Worm (Caenorhabditis elegans) whole organism, L4 larva: ENCODE measurements around the gene dmsr-11.

Experiments
- F10B5.3 ChIP-seq: sonication (generic microtip); optimal IDR thresholded peaks from 2 replicates; lab custom pipeline; 2016; ENCODE audit warnings: mild to moderate bottlenecking, missing genetic modification characterization, missing compliant biosample characterization
- F26F4.8 ChIP-seq: fragments of 200-800 bp; sonication (Bioruptor generic); conservative IDR thresholded peaks from 2 replicates; pipeline ENCODE4 v1.3.6; 2022; ENCODE audit warnings: missing genetic modification characterization, missing compliant biosample characterization
- Y105C5A.15 ChIP-seq: fragments of 200-800 bp; sonication (Bioruptor generic); IDR thresholded peaks from 2 replicates; pipeline ENCODE4 v1.3.6; 2022; ENCODE audit warnings: missing genetic modification characterization, missing compliant biosample characterization
- Y5F2A.4 ChIP-seq: fragments of 200-800 bp; sonication (Bioruptor generic); optimal IDR thresholded peaks from 2 replicates; lab custom pipeline; 2018; ENCODE audit warnings: mild to moderate bottlenecking, missing genetic modification characterization, missing compliant biosample characterization
- attf-4 ChIP-seq: sonication (generic microtip); optimal IDR thresholded peaks from 3 replicates; lab custom pipeline; 2017; ENCODE audit warnings: missing biosample characterization, missing genetic modification characterization
- ceh-20 ChIP-seq: fragments of 200-800 bp; sonication (Bioruptor generic); IDR thresholded peaks from 2 replicates; pipeline ENCODE4 v1.3.6; 2022; ENCODE audit warnings: missing genetic modification reagents, missing genetic modification characterization, missing compliant biosample characterization
- ceh-28 ChIP-seq: fragments of 150-350 bp; optimal IDR thresholded peaks from 2 replicates; lab custom pipeline; 2014; ENCODE audit warnings: missing biosample characterization, missing genetic modification reagents, missing genetic modification characterization
- cey-2 ChIP-seq: sonication (generic microtip); optimal IDR thresholded peaks from 3 replicates; lab custom pipeline; 2017; ENCODE audit warnings: missing genetic modification characterization, mild to moderate bottlenecking, missing compliant biosample characterization, antibody characterized with exemption, borderline replicate concordance; ENCODE audit not compliant: insufficient read depth
- ctbp-1 ChIP-seq: fragments of 200-800 bp; sonication (Bioruptor generic); IDR thresholded peaks from 2 replicates; pipeline ENCODE4 v1.3.6; 2022; ENCODE audit warnings: missing genetic modification reagents, missing genetic modification characterization, missing compliant biosample characterization
- daf-12 ChIP-seq: fragments of 150-350 bp; optimal IDR thresholded peaks from 2 replicates; lab custom pipeline; 2014; ENCODE audit warnings: missing biosample characterization, missing genetic modification reagents, missing genetic modification characterization
- dmd-6 ChIP-seq: fragments of 200-800 bp; sonication (Bioruptor generic); IDR thresholded peaks from 2 replicates; pipeline ENCODE4 v1.3.6; 2022; ENCODE audit warnings: missing genetic modification reagents, missing genetic modification characterization, missing compliant biosample characterization
- dmd-9 ChIP-seq: fragments of 200-800 bp; sonication (Bioruptor generic); IDR thresholded peaks from 2 replicates; pipeline ENCODE4 v1.3.6; 2022; ENCODE audit warnings: missing genetic modification reagents, missing genetic modification characterization, missing compliant biosample characterization
- dpl-1 ChIP-seq: fragments of 150-350 bp; optimal IDR thresholded peaks from 2 replicates; lab custom pipeline; 2014; ENCODE audit warnings: missing biosample characterization, missing genetic modification reagents, missing genetic modification characterization
- egl-27 ChIP-seq: sonication (generic microtip); optimal IDR thresholded peaks from 3 replicates; lab custom pipeline; 2017; ENCODE audit warnings: missing biosample characterization, missing genetic modification reagents, missing genetic modification characterization
- fkh-10 ChIP-seq: fragments of 150-350 bp; optimal IDR thresholded peaks from 2 replicates; lab custom pipeline; 2014; ENCODE audit warnings: missing biosample characterization, missing genetic modification reagents, missing genetic modification characterization
- hmg-1.1 ChIP-seq: fragments of 200-800 bp; sonication (Bioruptor generic); IDR thresholded peaks from 2 replicates; pipeline ENCODE4 v1.3.6; 2022; ENCODE audit warnings: missing genetic modification reagents, missing genetic modification characterization, missing compliant biosample characterization
- lin-15B ChIP-seq: fragments of 150-350 bp; sonication (generic microtip); optimal IDR thresholded peaks from 3 replicates; lab custom pipeline; 2014; ENCODE audit warnings: missing biosample characterization, missing genetic modification characterization
- lin-38 ChIP-seq: fragments of 200-800 bp; sonication (Bioruptor generic); IDR thresholded peaks from 2 replicates; pipeline ENCODE4 v1.3.6; 2022; ENCODE audit warnings: missing genetic modification reagents, missing genetic modification characterization, missing compliant biosample characterization
- lsy-2 ChIP-seq, 2 experiments: fragments of 150-350 bp in 1 of 2; sonication (generic microtip) in 1 of 2; optimal IDR thresholded peaks; 2 replicates each; lab custom pipeline; 2014 to 2017; ENCODE audit warnings: missing biosample characterization in 2 of 2, missing genetic modification characterization in 2 of 2
- madf-5 ChIP-seq, 2 experiments: fragments of 200-800 bp; sonication (Bioruptor generic); IDR thresholded peaks; 2 replicates each; pipeline ENCODE4 v1.3.6; 2022; ENCODE audit warnings: missing compliant biosample characterization in 2 of 2, missing genetic modification characterization in 2 of 2
- madf-9 ChIP-seq: fragments of 200-800 bp; sonication (Bioruptor generic); conservative IDR thresholded peaks from 2 replicates; pipeline ENCODE4 v1.3.6; 2022; ENCODE audit warnings: missing genetic modification reagents, missing genetic modification characterization, missing compliant biosample characterization
- mdl-1 ChIP-seq, 2 experiments: fragments of 150-350 bp in 1 of 2; sonication (generic microtip) in 1 of 2; optimal IDR thresholded peaks; 2 replicates each; lab custom pipeline; 2014 to 2017; ENCODE audit warnings: missing biosample characterization in 2 of 2, missing genetic modification characterization in 2 of 2
- mdt-29 ChIP-seq: fragments of 200-800 bp; sonication (Bioruptor generic); IDR thresholded peaks from 2 replicates; pipeline ENCODE4 v1.3.6; 2022; ENCODE audit warnings: missing genetic modification reagents, missing genetic modification characterization, missing compliant biosample characterization
- mes-2 ChIP-seq: sonication (generic microtip); optimal IDR thresholded peaks from 2 replicates; lab custom pipeline; 2016; ENCODE audit warnings: missing genotype, mild to moderate bottlenecking, missing genetic modification characterization, missing compliant biosample characterization; ENCODE audit not compliant: poor library complexity, severe bottlenecking
- nhr-10 ChIP-seq: fragments of 150-350 bp; optimal IDR thresholded peaks from 2 replicates; lab custom pipeline; 2014; ENCODE audit warnings: missing biosample characterization, missing genetic modification characterization
- nhr-11 ChIP-seq: fragments of 150-350 bp; optimal IDR thresholded peaks from 2 replicates; lab custom pipeline; 2014; ENCODE audit warnings: missing biosample characterization, missing genetic modification characterization
- nhr-41 ChIP-seq: fragments of 200-800 bp; sonication (Bioruptor generic); IDR thresholded peaks from 2 replicates; pipeline ENCODE4 v1.3.6; 2022; ENCODE audit warnings: missing genetic modification reagents, missing genetic modification characterization, missing compliant biosample characterization
- nhr-42 ChIP-seq: fragments of 200-800 bp; sonication (Bioruptor generic); IDR thresholded peaks from 2 replicates; pipeline ENCODE4 v1.3.6; 2022; ENCODE audit warnings: missing genetic modification characterization, missing compliant biosample characterization
- pha-4 ChIP-seq, 2 experiments: fragments of 150-350 bp in 1 of 2; fragments of 200-800 bp in 1 of 2; sonication (Bioruptor generic) in 1 of 2; IDR thresholded peaks in 1 of 2; optimal IDR thresholded peaks in 1 of 2; 2 replicates each; pipeline versions ENCODE4 v1.3.6 to Lab custom; 2014 to 2022; ENCODE audit warnings: missing genetic modification characterization in 2 of 2, missing genetic modification reagents in 2 of 2, missing biosample characterization in 1 of 2, missing compliant biosample characterization in 1 of 2
- pqm-1 ChIP-seq: sonication (generic microtip); optimal IDR thresholded peaks from 2 replicates; lab custom pipeline; 2017; ENCODE audit warnings: missing biosample characterization, missing genetic modification characterization
- rbr-2 ChIP-seq: sonication (generic microtip); optimal IDR thresholded peaks from 2 replicates; lab custom pipeline; 2016; ENCODE audit warnings: missing genotype, missing genetic modification characterization, missing compliant biosample characterization
- set-16 ChIP-seq: fragments of 200-800 bp; sonication (Bioruptor generic); IDR thresholded peaks from 2 replicates; pipeline ENCODE4 v1.3.6; 2022; ENCODE audit warnings: missing genetic modification reagents, missing genetic modification characterization, missing compliant biosample characterization
- skn-1 ChIP-seq: fragments of 150-350 bp; optimal IDR thresholded peaks from 2 replicates; lab custom pipeline; 2014; ENCODE audit warnings: missing biosample characterization, missing genetic modification characterization
- tag-97 ChIP-seq: fragments of 200-800 bp; sonication (Bioruptor generic); IDR thresholded peaks from 2 replicates; pipeline ENCODE4 v1.3.6; 2022; ENCODE audit warnings: missing genetic modification characterization, missing compliant biosample characterization
- unc-130 ChIP-seq: sonication (generic microtip); optimal IDR thresholded peaks from 2 replicates; lab custom pipeline; 2016; ENCODE audit warnings: missing genetic modification reagents, missing genetic modification characterization, missing compliant biosample characterization
- vab-7 ChIP-seq: fragments of 200-800 bp; sonication (Bioruptor generic); IDR thresholded peaks from 2 replicates; pipeline ENCODE4 v1.3.6; 2022; ENCODE audit warnings: missing genetic modification reagents, missing genetic modification characterization, missing compliant biosample characterization
- zfp-2 ChIP-seq: sonication (generic microtip); optimal IDR thresholded peaks from 2 replicates; lab custom pipeline; 2016; ENCODE audit warnings: mild to moderate bottlenecking, missing genetic modification characterization, missing compliant biosample characterization
- zfp-3 ChIP-seq: fragments of 200-800 bp; sonication (Bioruptor generic); conservative IDR thresholded peaks from 2 replicates; pipeline ENCODE4 v1.3.6; 2022; ENCODE audit warnings: missing genetic modification reagents, missing genetic modification characterization, missing compliant biosample characterization
- ztf-7 ChIP-seq: fragments of 150-350 bp; optimal IDR thresholded peaks from 2 replicates; lab custom pipeline; 2014; ENCODE audit warnings: missing biosample characterization, missing genetic modification characterization

The dmsr-11 gene

DNA sequence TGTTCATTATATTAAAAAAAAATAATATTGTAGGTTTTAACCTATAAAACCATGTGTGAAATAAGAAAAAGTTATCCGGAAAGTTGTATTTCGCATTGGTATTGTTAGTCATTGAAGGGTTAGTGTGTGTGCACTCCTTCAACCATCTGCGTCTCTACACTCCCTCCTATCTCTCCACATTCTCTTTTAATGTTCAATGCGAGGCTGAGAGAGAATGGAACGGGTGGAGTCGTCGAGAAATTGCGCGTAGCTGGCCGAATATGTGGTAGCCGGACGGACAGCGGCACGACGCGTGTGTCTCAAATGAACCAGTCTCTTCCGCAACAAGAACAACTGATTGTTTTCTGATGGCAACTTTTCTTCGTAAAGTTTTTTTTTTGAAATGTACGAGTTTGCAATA, 7.0 kb downstream of the dmsr-11 start (continued):
- peak; percentile 66 for TF ChIP-seq hmg-1.1 (GFP tag; lab: Robert Waterston, UW)

DNA sequence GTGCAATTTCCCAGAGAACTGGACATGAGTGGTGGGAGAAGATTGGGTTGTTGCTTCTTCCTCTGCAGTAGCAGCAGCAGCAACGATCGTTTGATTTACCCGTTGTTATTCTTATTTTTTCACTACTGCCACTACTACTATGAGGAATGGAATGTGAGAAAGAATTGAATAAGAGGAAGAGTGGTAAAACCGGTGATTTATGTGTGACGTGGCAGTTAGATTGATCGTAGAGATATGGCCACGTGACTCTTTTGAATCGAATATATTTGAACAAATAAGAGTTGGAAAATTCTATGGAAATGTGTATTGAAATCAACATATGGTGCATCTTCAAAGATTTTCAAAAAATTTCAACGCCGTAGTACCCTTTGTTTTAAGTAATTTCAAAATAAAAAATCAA, 7.6 kb downstream of the dmsr-11 start:
- TF ChIP-seq dmd-6 (GFP tag; lab: Robert Waterston, UW) (no peak), skn-1 (tag; lab: Kevin White, UChicago) (no peak), pqm-1 (tag; lab: Kevin White, UChicago) (no peak), lin-15B (tag; lab: Kevin White, UChicago) (no peak)

DNA sequence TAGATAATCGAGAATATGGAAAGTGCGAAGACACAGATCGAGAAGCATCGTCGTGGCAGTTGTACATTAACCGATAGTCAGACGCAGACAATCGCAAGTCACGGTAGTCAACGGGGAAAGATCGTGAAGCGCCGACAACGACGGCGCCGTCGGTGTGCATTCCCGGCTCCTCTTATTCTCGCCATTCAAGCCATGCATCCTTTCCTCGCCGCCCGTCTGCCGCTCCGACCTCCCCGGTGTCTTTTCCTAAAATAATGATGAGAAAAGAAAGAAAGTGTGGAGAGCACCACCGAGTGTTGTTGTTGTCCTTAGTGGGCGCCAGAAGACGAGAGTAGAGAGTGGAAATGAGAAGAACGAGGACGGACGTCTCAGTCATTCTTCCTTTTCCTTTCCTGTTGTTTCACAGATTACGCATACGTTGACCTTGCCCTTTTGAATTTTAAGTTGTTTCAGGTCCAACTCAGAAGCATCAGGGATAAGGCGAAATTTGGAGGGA, 10.1 kb downstream of the dmsr-11 start, which contains the start of gene ZC404.1:
Gene ZC404.1 (plus strand): TSS at position 446 of the 496 bp plus-strand sequence.
- TF ChIP-seq dmd-9 (GFP tag; lab: Robert Waterston, UW) (no peak), vab-7 (GFP tag; lab: Robert Waterston, UW) (no peak), ctbp-1 (GFP tag; lab: Robert Waterston, UW) (no peak), hmg-1.1 (GFP tag; lab: Robert Waterston, UW) (0 out of 2 replicates have a peak, but pooled peaks have one; percentile 11), Y5F2A.4 (GFP tag; lab: Kevin White, UChicago) (no peak), nhr-42 (GFP tag; lab: Robert Waterston, UW) (no peak), tag-97 (no peak), mdt-29 (GFP tag; lab: Robert Waterston, UW) (no peak), attf-4 (tag; lab: Kevin White, UChicago) (no peak), daf-12 (no peak), zfp-2 (tag; lab: Kevin White, UChicago) (no peak), rbr-2 (tag; lab: Kevin White, UChicago) (peak; percentile 21), mdl-1 (tag; optimal IDR thresholded peaks at IDR 0.05; lab: Kevin White, UChicago) (no peak), mes-2 (peak; percentile 28), set-16 (peak; percentile 62), nhr-11 (tag; lab: Kevin White, UChicago) (no peak)

DNA sequence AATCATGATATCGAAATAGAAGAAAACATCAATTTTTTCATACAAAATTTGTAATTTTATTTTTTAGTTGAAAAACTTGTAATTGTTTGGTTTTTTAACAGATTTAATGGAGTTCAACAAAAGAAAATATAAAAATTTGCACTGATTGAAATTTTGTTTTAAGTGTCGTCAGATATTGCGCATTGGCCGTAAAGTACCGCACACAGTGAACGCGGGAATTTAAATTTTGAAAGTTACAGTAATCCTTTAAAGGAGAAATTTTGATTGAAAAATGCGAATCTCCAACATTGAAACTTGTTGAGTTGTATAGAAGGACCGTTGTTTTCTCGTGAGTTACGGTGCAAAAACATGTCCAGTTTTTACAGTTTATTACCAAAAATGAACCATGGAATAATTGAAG, 10.9 kb downstream of the dmsr-11 start:
- TF ChIP-seq lsy-2 (tag; optimal IDR thresholded peaks at IDR 0.05; lab: Kevin White, UChicago) (peak in 1 of 2 experiments; percentile 8), Y105C5A.15 (GFP tag; lab: Robert Waterston, UW) (no peak), ctbp-1 (GFP tag; lab: Robert Waterston, UW) (no peak), unc-130 (GFP tag; lab: Kevin White, UChicago) (no peak)

DNA sequence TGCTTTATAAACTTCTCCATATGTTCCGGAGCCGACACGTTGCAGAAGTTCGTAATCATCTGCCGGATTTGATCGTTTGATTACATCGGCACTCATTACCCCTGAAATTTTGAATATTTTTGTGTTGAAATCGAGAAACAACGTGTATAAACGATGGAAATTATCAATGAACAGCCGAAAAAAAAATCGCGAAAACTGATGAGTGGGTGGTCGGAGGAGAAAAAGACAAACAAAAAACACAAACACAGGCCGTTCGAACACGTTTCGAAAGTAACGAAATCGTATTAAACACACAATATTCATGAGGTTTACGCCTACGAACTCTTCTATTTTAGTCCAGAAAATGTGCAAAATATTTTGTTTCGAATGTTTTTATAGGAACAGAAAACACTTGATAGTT, 11.3 kb downstream of the dmsr-11 start, which contains the start of gene gck-2:
Gene gck-2 (minus strand): TSS at position 101 of the 400 bp plus-strand sequence.
- TF ChIP-seq unc-130 (GFP tag; lab: Kevin White, UChicago), result no peak

DNA sequence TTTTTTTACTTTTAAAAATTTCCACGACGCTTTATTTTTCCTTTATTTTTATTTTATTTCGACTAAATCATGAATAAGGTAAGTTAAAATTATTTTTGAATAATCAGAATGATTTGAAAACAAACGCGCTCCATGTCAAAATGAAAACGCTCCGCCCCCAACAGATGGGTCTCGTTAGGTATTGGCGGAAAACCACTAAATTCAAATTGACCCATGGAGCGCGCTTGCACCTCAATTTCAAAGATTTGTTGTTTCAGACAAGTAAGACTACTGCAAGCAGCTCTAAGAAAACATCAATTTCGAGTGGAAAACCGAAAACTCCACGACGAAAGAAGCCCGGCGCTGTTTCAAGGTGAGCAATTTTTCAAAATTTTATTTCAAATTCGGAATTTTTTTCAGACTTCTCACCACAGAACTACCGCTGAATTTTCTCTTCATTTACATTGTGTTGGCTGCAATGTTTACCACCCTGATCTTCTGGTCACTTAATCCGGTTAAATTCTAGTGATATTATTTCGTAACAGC, 15.9 kb downstream of the dmsr-11 start, which contains the start of gene ZC404.2:
Gene ZC404.2 (plus strand): TSS at position 47 of the 525 bp plus-strand sequence.
- TF ChIP-seq madf-5 (GFP tag; IDR thresholded peaks at IDR 0.05; lab: Robert Waterston, UW) (0 out of 4 replicates have a peak, but pooled peaks of 1 of the 2 experiments have one; percentile 35), nhr-10 (no peak), pqm-1 (tag; lab: Kevin White, UChicago) (no peak), fkh-10 (GFP tag; lab: Kevin White, UChicago) (no peak), ceh-20 (GFP tag; lab: Robert Waterston, UW) (no peak), pha-4 (GFP tag; IDR thresholded peaks at IDR 0.05; lab: Robert Waterston, UW) (0 out of 2 replicates have a peak, but pooled peaks have one; percentile 7), pha-4 (tag; optimal IDR thresholded peaks at IDR 0.05; lab: Kevin White, UChicago) (no peak), ztf-7 (no peak), zfp-3 (GFP tag; lab: Robert Waterston, UW) (no peak), nhr-41 (no peak), tag-97 (no peak), lin-38 (peak; percentile 37; the same call in 1 of the 2 replicates), cey-2 (tag; lab: Kevin White, UChicago) (no peak), ceh-28 (tag; lab: Kevin White, UChicago) (no peak), egl-27 (tag; lab: Kevin White, UChicago) (no peak), madf-9 (no peak), mes-2 (peak; percentile 5), F10B5.3 (peak; percentile 32), dpl-1 (GFP tag; lab: Kevin White, UChicago) (no peak), F26F4.8 (no peak)
